Fruit fly (Drosophila melanogaster) whole organism, prepupa: ENCODE measurements around the gene stol.

Source experiments
- CG9139 ChIP-seq: fragments of 200-800 bp; sonication (Bioruptor generic); optimal IDR thresholded peaks from 3 replicates; lab custom pipeline; 2017; ENCODE audit warnings: missing biosample characterization, mild to moderate bottlenecking, missing genetic modification characterization
- Ets21C ChIP-seq: fragments of 200-800 bp; sonication (Bioruptor generic); optimal IDR thresholded peaks from 3 replicates; lab custom pipeline; 2016; ENCODE audit warnings: missing biosample characterization, missing genetic modification characterization
- Gug ChIP-seq: fragments of 200-800 bp; sonication (Bioruptor generic); IDR thresholded peaks from 2 replicates; pipeline ENCODE4 v1.3.6; 2022; ENCODE audit warnings: missing biosample characterization, missing genetic modification characterization
- Hr38 ChIP-seq: sonication (Bioruptor generic); optimal IDR thresholded peaks from 2 replicates; lab custom pipeline; 2016; ENCODE audit warnings: missing biosample characterization, missing genetic modification characterization
- vri ChIP-seq: fragments of 200-800 bp; sonication (Bioruptor generic); optimal IDR thresholded peaks from 3 replicates; lab custom pipeline; 2016; ENCODE audit warnings: missing biosample characterization, mild to moderate bottlenecking, missing genetic modification characterization

- TF ChIP-seq Hr38 (GFP tag; lab: Kevin White, UChicago) (no peak), CG9139 (no peak), Ets21C (no peak), vri (no peak), Gug (GFP tag; lab: Robert Waterston, UW) (no peak)
Measured at dm6 chr2L:15628378-15628777, 89.7 kb downstream of the stol start, which contains the start of gene CG7631.
